Worm (Caenorhabditis elegans): ENCODE data around the gene srb-6.

The srb-6 gene

DNA sequence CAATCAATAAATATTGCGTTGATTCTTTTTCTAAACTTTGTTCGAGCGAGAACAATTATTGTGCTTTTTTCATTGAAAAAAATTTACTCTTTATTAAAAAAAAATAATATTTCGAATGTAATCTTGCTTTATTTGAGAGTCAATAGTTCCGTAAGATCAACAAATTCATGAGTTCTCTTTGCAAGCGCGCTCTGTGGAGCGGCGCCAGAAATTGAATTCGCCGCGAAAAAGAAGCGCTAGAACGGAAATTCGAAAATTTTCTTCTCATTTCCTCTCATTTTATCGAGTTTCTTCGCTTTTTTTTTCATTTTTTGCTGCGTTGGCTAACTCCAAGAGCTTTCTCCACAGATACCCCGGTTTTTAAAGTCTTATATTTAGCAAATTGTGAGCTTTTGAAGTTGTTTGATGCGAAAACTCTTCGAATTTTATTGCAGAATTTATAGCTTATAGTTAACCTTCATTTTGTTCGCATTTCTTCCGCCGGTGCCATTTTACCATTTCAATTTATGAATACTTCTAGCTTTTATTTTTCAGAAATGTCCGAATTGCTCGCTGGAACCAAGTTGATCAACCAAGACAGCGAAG is 2.5 kb downstream of the srb-6 start, which contains the start of gene R05H5.3 (continued):
- TF ChIP-seq dmd-8 (GFP tag; IDR thresholded peaks at IDR 0.05) (no peak), tra-1 (GFP tag; IDR thresholded peaks at IDR 0.05) (no peak), Y75B8A.6 (GFP tag; IDR thresholded peaks at IDR 0.05) (no peak), lin-29 (GFP tag; IDR thresholded peaks at IDR 0.05) (no peak), ceh-28 (tag; optimal IDR thresholded peaks at IDR 0.05) (no peak), unc-130 (GFP tag; optimal IDR thresholded peaks at IDR 0.05) (peak; percentile 94), nhr-48 (tag; optimal IDR thresholded peaks at IDR 0.05) (no peak)

DNA sequence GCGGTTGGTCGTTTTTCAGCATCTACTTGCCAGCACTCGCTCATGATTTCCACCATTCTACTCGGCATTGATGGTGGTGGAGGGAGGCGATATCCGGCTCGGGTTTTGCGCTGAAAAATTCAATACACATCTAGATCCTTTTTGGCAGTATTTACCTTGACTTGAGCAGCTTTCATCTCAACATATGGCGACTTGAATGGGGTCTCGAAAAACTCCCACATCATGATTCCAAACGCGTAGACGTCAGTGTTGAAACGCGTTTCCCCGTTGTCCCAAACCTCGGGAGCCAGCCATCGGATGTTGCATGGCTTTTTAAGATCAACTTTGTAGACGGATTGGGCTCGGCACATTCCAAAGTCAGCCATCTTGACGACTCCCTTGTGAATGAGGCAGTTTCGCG is 3.8 kb downstream of the srb-6 start:
- TF ChIP-seq nhr-28 (tag; optimal IDR thresholded peaks at IDR 0.05) (no peak), aha-1 (tag) (peak; percentile 91)

DNA sequence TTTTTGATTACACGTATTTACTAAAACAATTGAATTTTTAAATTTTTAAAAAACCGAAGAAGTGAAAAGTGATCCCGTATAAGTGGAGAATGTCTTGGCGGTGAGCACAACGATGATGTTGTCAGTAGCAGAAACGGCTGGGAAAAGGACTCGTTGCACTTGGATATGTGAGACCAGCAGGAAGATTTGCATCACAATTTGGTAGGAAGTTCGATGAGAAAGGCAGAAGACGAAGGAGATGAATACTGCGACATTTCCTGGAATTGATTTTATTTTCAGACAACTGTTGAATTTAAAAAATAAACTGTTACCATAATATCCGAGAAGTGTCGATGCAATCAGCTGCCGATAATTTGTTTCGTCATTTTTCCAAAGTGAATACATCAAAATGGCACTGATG is 5.2 kb downstream of the srb-6 start, which contains the start of gene R05H5.4:
R05H5.4 (minus strand) TSS at position 101 of the 400 bp plus-strand sequence.
- TF ChIP-seq Y5F2A.4 (GFP tag; optimal IDR thresholded peaks at IDR 0.05) (no peak), set-16 (GFP tag; IDR thresholded peaks at IDR 0.05) (no peak)

DNA sequence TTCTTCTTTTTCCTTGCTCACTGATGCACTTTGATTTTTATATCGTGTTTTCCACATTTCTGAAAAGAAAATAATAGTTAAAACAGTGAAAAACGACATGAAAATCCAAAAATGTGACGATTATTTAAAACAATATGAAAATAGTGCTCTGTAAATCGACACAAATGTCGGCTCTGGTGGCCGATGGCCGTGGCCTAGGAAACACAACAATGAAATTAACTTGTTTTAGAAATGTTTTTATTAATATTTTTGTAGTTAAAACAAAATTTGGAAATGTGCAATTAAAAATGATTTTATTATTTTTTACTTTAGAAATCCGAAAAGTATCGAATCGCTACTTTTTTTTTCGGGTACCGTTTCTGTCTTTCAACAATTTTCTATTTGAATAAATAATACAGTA is 6.1 kb downstream of the srb-6 start, which contains the start of gene arv-1:
arv-1 (minus strand) TSS at position 65 of the 400 bp plus-strand sequence.
- TF ChIP-seq nhr-48 (tag; optimal IDR thresholded peaks at IDR 0.05) = peak; percentile 2
- TF ChIP-seq R02D3.7 (tag; optimal IDR thresholded peaks at IDR 0.05) = peak; percentile 19
- 0 out of 2 replicates have a peak, but pooled peaks have one; percentile 29 for TF ChIP-seq daf-19 (GFP tag; conservative IDR thresholded peaks at IDR 0.05)
- TF ChIP-seq mes-2 (tag; optimal IDR thresholded peaks at IDR 0.05; ENCODE audit: poor library complexity, severe bottlenecking) = peak; percentile 97
- no peak for TF ChIP-seq D1046.2 (GFP tag; IDR thresholded peaks at IDR 0.05)
- TF ChIP-seq nhr-102 (tag; optimal IDR thresholded peaks at IDR 0.05) = peak; percentile 24
- peak; percentile 56 for TF ChIP-seq unc-130 (GFP tag; optimal IDR thresholded peaks at IDR 0.05)
- peak; percentile 52; the same call in 1 of the 2 replicates for TF ChIP-seq T26A8.4 (GFP tag; IDR thresholded peaks at IDR 0.05)
- TF ChIP-seq hlh-30 (tag; optimal IDR thresholded peaks at IDR 0.05; ENCODE audit: insufficient read depth) = peak; percentile 28
- peak; percentile 72 for TF ChIP-seq nhr-28 (tag; optimal IDR thresholded peaks at IDR 0.05)
- TF ChIP-seq madf-9 (GFP tag; conservative IDR thresholded peaks at IDR 0.05) = no peak
- peak; percentile 59 for TF ChIP-seq dpl-1 (GFP tag; optimal IDR thresholded peaks at IDR 0.05)
- no peak for TF ChIP-seq ama-1 (optimal IDR thresholded peaks at IDR 0.05)
- no peak for TF ChIP-seq aly-2 (tag; optimal IDR thresholded peaks at IDR 0.05)
- TF ChIP-seq aha-1 (tag) = peak; percentile 30
- peak; percentile 16 for TF ChIP-seq nhr-77 (tag; optimal IDR thresholded peaks at IDR 0.05)
- TF ChIP-seq nhr-11 (tag; optimal IDR thresholded peaks at IDR 0.05) = peak; percentile 52
- peak; percentile 74 for TF ChIP-seq T20F7.1 (GFP tag; optimal IDR thresholded peaks at IDR 0.05)
- TF ChIP-seq lim-7 (GFP tag; IDR thresholded peaks at IDR 0.05) = no peak
- no peak for TF ChIP-seq daf-16 (GFP tag; optimal IDR thresholded peaks at IDR 0.05)
- peak; percentile 31 for TF ChIP-seq daf-16 (tag; optimal IDR thresholded peaks at IDR 0.05)
- TF ChIP-seq lsy-2 (tag; optimal IDR thresholded peaks at IDR 0.05) = peak in 1 of 2 experiments; percentile 91
- no peak for TF ChIP-seq F49E8.2 (tag; optimal IDR thresholded peaks at IDR 0.05; ENCODE audit: borderline replicate concordance)
- peak; percentile 30; the same call in 1 of the 2 replicates for TF ChIP-seq dmd-6 (GFP tag; IDR thresholded peaks at IDR 0.05)
- TF ChIP-seq nhr-6 (tag; optimal IDR thresholded peaks at IDR 0.05) = peak; percentile 43
- TF ChIP-seq egl-43 (GFP tag; IDR thresholded peaks at IDR 0.05) = no peak
- no peak for TF ChIP-seq mxl-3 (GFP tag; optimal IDR thresholded peaks at IDR 0.05)
- TF ChIP-seq mxl-2 (GFP tag; conservative IDR thresholded peaks at IDR 0.05) = no peak
- peak; percentile 7 for TF ChIP-seq pqm-1 (tag; optimal IDR thresholded peaks at IDR 0.05)
- TF ChIP-seq lin-38 (GFP tag; IDR thresholded peaks at IDR 0.05) = peak; percentile 58
- peak; percentile 38 for TF ChIP-seq mep-1 (tag; optimal IDR thresholded peaks at IDR 0.05)
- TF ChIP-seq rbr-2 (tag; optimal IDR thresholded peaks at IDR 0.05) = peak; percentile 40
- TF ChIP-seq hif-1 (tag; optimal IDR thresholded peaks at IDR 0.05) = peak in 1 of 2 experiments; percentile 68
- peak; percentile 57 for TF ChIP-seq dve-1 (tag; optimal IDR thresholded peaks at IDR 0.05; ENCODE audit: insufficient read depth)

Measured in whole organism, L4 larva.